Worm (Caenorhabditis elegans): ENCODE measurements around the gene Y59C2A.3.
"Not testable (repeated sequence)": the region's sequence is repeated elsewhere in the genome, so short reads cannot be mapped to it uniquely, and the experiment has no call there.

Gene Y59C2A.3

ce11 chrII:2219880-2220279 is at the start of gene Y59C2A.3:
Gene Y59C2A.3, minus strand, starts transcription at chrII:2219921.
- TF ChIP-seq C17E4.6 (GFP tag; IDR thresholded peaks at IDR 0.05) (no peak), hmg-1.2 (GFP tag; IDR thresholded peaks at IDR 0.05) (peak; percentile 29; the same call in 1 of the 2 replicates), cebp-1 (GFP tag; IDR thresholded peaks at IDR 0.05) (no peak), cebp-1 (tag; optimal IDR thresholded peaks at IDR 0.05) (peak; percentile 19), T26A5.8 (tag; optimal IDR thresholded peaks at IDR 0.05) (no peak), dpl-1 (GFP tag; optimal IDR thresholded peaks at IDR 0.05) (peak; percentile 6), attf-5 (GFP tag; optimal IDR thresholded peaks at IDR 0.05) (peak; percentile 61), atf-7 (tag; optimal IDR thresholded peaks at IDR 0.05) (no peak), nhr-120 (GFP tag; IDR thresholded peaks at IDR 0.05) (no peak), hrde-1 (tag; optimal IDR thresholded peaks at IDR 0.05; ENCODE audit: borderline replicate concordance) (no peak), snpc-1.1 (tag; optimal IDR thresholded peaks at IDR 0.05; ENCODE audit: insufficient read depth) (no peak), ceh-27 (GFP tag; optimal IDR thresholded peaks at IDR 0.05) (peak; percentile 75), egrh-3 (GFP tag; IDR thresholded peaks at IDR 0.05) (peak; percentile 51; the same call in 1 of the 2 replicates), mcd-1 (GFP tag; IDR thresholded peaks at IDR 0.05) (peak; percentile 76), zfh-2 (GFP tag; conservative IDR thresholded peaks at IDR 0.05) (peak; percentile 89), ceh-91 (GFP tag; IDR thresholded peaks at IDR 0.05) (no peak), bed-2 (GFP tag; IDR thresholded peaks at IDR 0.05) (no peak), athp-1 (tag; optimal IDR thresholded peaks at IDR 0.05) (no peak), hmg-20 (GFP tag; IDR thresholded peaks at IDR 0.05) (no peak), snpc-3.4 (tag; optimal IDR thresholded peaks at IDR 0.05) (no peak), ceh-79 (tag; optimal IDR thresholded peaks at IDR 0.05) (no peak), lin-40 (tag; optimal IDR thresholded peaks at IDR 0.05) (no peak)

DNA sequence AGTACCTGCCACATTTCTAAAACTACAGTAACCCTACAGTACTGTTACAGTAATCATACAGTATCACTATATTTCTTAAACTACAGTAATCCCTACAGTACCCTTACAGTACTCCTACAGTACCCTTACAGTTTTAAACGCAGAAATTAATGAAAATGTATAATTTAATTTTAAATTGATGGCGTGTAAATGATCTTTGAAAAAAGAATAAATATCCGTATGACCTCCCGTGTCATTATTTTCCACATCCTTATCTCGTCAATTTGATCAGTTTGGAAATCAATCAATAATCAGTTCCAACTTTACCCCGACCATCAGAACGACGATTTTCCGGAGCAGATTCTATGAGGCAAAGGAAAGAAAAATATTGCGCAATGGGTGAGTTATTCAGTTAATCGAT is 35.1 kb upstream of the Y59C2A.3 start, which contains the start of gene K09F6.3:
Gene K09F6.3 (plus strand): TSS at position 301 of the 400 bp plus-strand sequence.
- TF ChIP-seq mes-4 (tag; optimal IDR thresholded peaks at IDR 0.05); lin-26 (GFP tag; IDR thresholded peaks at IDR 0.05); somi-1 (GFP tag; optimal IDR thresholded peaks at IDR 0.05): not testable (repeated sequence)

DNA sequence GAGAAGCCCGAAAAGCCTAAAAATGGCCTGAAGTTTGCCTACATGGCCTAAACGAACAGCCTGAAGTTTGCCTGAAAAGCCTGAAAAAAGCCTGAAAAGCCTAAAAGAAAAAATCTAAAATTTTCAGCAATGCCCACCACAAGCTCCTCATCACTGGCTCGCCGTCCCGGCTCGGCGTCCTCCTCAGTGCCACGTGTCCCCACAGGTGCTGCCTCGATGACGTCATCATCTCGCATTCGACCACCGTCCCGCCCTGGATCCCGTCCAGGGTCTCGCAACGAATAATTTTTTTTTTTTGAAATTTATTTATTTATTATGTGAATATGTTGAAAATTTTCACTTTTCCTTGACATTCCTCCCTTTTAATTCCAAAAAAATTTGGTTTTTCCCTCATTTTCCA is 34.0 kb upstream of the Y59C2A.3 start:
- TF ChIP-seq Y79H2A.3 (GFP tag; conservative IDR thresholded peaks at IDR 0.05) = no peak
- peak; percentile 60; the same call in 1 of the 2 replicates for TF ChIP-seq zfh-2 (GFP tag; conservative IDR thresholded peaks at IDR 0.05)

DNA sequence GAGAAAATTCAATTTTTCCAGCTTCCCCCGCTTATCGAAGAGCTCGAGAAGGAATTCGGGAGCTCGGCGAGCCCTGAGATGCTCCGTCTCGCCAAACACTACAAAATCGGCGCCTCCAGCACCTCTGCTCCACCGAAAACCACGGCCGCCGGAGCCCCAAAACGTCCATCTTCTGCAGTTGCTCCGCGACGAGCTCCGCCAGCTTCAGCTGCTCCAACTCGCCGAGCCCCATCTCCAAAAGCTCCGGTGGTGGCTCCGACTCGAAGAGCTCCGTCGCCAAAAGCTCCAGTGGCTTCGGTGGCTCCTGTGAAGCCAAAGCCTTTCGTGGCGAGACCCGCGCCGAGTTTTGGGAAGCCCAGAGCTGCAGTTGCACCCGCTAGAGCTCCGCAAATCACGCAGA is 31.9 kb upstream of the Y59C2A.3 start:
- no peak for TF ChIP-seq F23B12.7 (tag; optimal IDR thresholded peaks at IDR 0.05; ENCODE audit: insufficient read depth)
- 0 out of 2 replicates have a peak, but pooled peaks have one; percentile 49 for TF ChIP-seq ztf-25 (GFP tag; IDR thresholded peaks at IDR 0.05)
- peak; percentile 83 for TF ChIP-seq zfh-2 (GFP tag; conservative IDR thresholded peaks at IDR 0.05)
- peak; percentile 92 for TF ChIP-seq egrh-3 (GFP tag; IDR thresholded peaks at IDR 0.05)

- TF ChIP-seq pbrm-1 (GFP tag; IDR thresholded peaks at IDR 0.05) (no peak), lin-35 (GFP tag; optimal IDR thresholded peaks at IDR 0.05) (no peak), B0035.1 (tag; optimal IDR thresholded peaks at IDR 0.05) (no peak), ztf-6 (GFP tag; IDR thresholded peaks at IDR 0.05) (no peak), sea-2 (GFP tag; IDR thresholded peaks at IDR 0.05) (no peak), ztf-28 (GFP tag; IDR thresholded peaks at IDR 0.05) (no peak), ekl-4 (GFP tag; IDR thresholded peaks at IDR 0.05) (no peak), ztf-25 (GFP tag; IDR thresholded peaks at IDR 0.05) (no peak), tlf-1 (GFP tag; optimal IDR thresholded peaks at IDR 0.05) (no peak), snpc-1.3 (tag; optimal IDR thresholded peaks at IDR 0.05; ENCODE audit: insufficient read depth) (no peak), lin-54 (GFP tag; optimal IDR thresholded peaks at IDR 0.05) (no peak), lin-40 (tag; optimal IDR thresholded peaks at IDR 0.05) (no peak), hmg-20 (GFP tag; IDR thresholded peaks at IDR 0.05) (no peak), ztf-22 (GFP tag; optimal IDR thresholded peaks at IDR 0.05) (no peak), attf-5 (GFP tag; optimal IDR thresholded peaks at IDR 0.05) (no peak), nhr-27 (tag; optimal IDR thresholded peaks at IDR 0.05) (no peak), ccch-3 (GFP tag; optimal IDR thresholded peaks at IDR 0.05) (no peak), F49E8.2 (tag; optimal IDR thresholded peaks at IDR 0.05; ENCODE audit: insufficient read depth) (no peak)
These were observed 23.6 kb upstream of the Y59C2A.3 start, which contains the start of gene F54A3.2 for ce11 chrII:2243342-2243741. Gene F54A3.2, plus strand, starts transcription at chrII:2243642.

Measured in whole organism, young adult.